Worm (Caenorhabditis elegans): ENCODE results near the gene srh-250.

The srh-250 gene

ce11 chrII:3917985-3918633 is 39.7 kb downstream of the srh-250 start:
- TF ChIP-seq med-1 (GFP tag; optimal IDR thresholded peaks at IDR 0.05; ENCODE audit: insufficient read depth) (no peak), ref-1 (GFP tag; conservative IDR thresholded peaks at IDR 0.05) (no peak), ztf-29 (GFP tag; IDR thresholded peaks at IDR 0.05) (no peak), klf-2 (GFP tag; conservative IDR thresholded peaks at IDR 0.05) (no peak), ztf-23 (GFP tag; IDR thresholded peaks at IDR 0.05) (no peak), cog-1 (tag; optimal IDR thresholded peaks at IDR 0.05) (no peak), tab-1 (GFP tag; IDR thresholded peaks at IDR 0.05) (no peak), T22C8.4 (GFP tag; IDR thresholded peaks at IDR 0.05) (no peak)

ce11 chrII:3920611-3921010 is 42.2 kb downstream of the srh-250 start:
- TF ChIP-seq ref-1 (GFP tag; conservative IDR thresholded peaks at IDR 0.05) = no peak

- no peak for TF ChIP-seq flt-1 (GFP tag; IDR thresholded peaks at IDR 0.05)
- TF ChIP-seq ztf-23 (GFP tag; IDR thresholded peaks at IDR 0.05) = no peak
- no peak for TF ChIP-seq T22C8.4 (GFP tag; IDR thresholded peaks at IDR 0.05)
- TF ChIP-seq ref-1 (GFP tag; conservative IDR thresholded peaks at IDR 0.05) = no peak
- TF ChIP-seq med-1 (GFP tag; optimal IDR thresholded peaks at IDR 0.05; ENCODE audit: insufficient read depth) = no peak
- no peak for TF ChIP-seq klf-2 (GFP tag; conservative IDR thresholded peaks at IDR 0.05)
- no peak for TF ChIP-seq cog-1 (tag; optimal IDR thresholded peaks at IDR 0.05)
- TF ChIP-seq ztf-29 (GFP tag; IDR thresholded peaks at IDR 0.05) = no peak
- TF ChIP-seq tab-1 (GFP tag; IDR thresholded peaks at IDR 0.05) = no peak
These were observed 44.3 kb downstream of the srh-250 start for ce11 chrII:3922696-3923095.

ce11 chrII:3927943-3928393 is 49.5 kb downstream of the srh-250 start, which contains the start of gene plpp-1.1:
Gene plpp-1.1 (minus strand): TSS chrII:3927993.
- TF ChIP-seq ztf-23 (GFP tag; IDR thresholded peaks at IDR 0.05) (no peak), T22C8.4 (GFP tag; IDR thresholded peaks at IDR 0.05) (no peak), ref-1 (GFP tag; conservative IDR thresholded peaks at IDR 0.05) (no peak), med-1 (GFP tag; optimal IDR thresholded peaks at IDR 0.05; ENCODE audit: insufficient read depth) (no peak), klf-2 (GFP tag; conservative IDR thresholded peaks at IDR 0.05) (no peak), flt-1 (GFP tag; IDR thresholded peaks at IDR 0.05) (no peak), tab-1 (GFP tag; IDR thresholded peaks at IDR 0.05) (no peak), ztf-29 (GFP tag; IDR thresholded peaks at IDR 0.05) (no peak), cog-1 (tag; optimal IDR thresholded peaks at IDR 0.05) (no peak)

ce11 chrII:3929446-3929845 is 51.0 kb downstream of the srh-250 start:
- no peak for TF ChIP-seq flt-1 (GFP tag; IDR thresholded peaks at IDR 0.05)
- TF ChIP-seq klf-2 (GFP tag; conservative IDR thresholded peaks at IDR 0.05) = no peak
- TF ChIP-seq ref-1 (GFP tag; conservative IDR thresholded peaks at IDR 0.05) = no peak
- TF ChIP-seq ztf-29 (GFP tag; IDR thresholded peaks at IDR 0.05) = no peak
